Worm (Caenorhabditis elegans): ENCODE measurements around the gene xrn-1.

xrn-1 gene

ce11 chrII:14059767-14060166 lies 8.9 kb upstream of the xrn-1 start, which contains the start of gene rpb-11 (continued):
- TF ChIP-seq spr-3 (GFP tag; optimal IDR thresholded peaks at IDR 0.05), result peak; percentile 84
- no peak for TF ChIP-seq daf-19 (GFP tag; conservative IDR thresholded peaks at IDR 0.05)
- no peak for TF ChIP-seq snpc-1.2 (GFP tag; IDR thresholded peaks at IDR 0.05)
- no peak for TF ChIP-seq Y105C5A.15 (GFP tag; IDR thresholded peaks at IDR 0.05)
- no peak for TF ChIP-seq skn-1 (tag; optimal IDR thresholded peaks at IDR 0.05)
- TF ChIP-seq tra-1 (GFP tag; IDR thresholded peaks at IDR 0.05), result peak; percentile 73
- TF ChIP-seq nhr-10 (tag; optimal IDR thresholded peaks at IDR 0.05), result no peak
- no peak for TF ChIP-seq zip-11 (GFP tag; IDR thresholded peaks at IDR 0.05)
- no peak for TF ChIP-seq R02D3.7 (tag; optimal IDR thresholded peaks at IDR 0.05)
- peak; percentile 70 for TF ChIP-seq madf-9 (GFP tag; conservative IDR thresholded peaks at IDR 0.05)
- no peak for TF ChIP-seq daf-12 (tag; optimal IDR thresholded peaks at IDR 0.05)
- TF ChIP-seq hlh-11 (tag; optimal IDR thresholded peaks at IDR 0.05), result peak; percentile 84
- TF ChIP-seq Y48G9A.11 (GFP tag; IDR thresholded peaks at IDR 0.05), result peak; percentile 47; the same call in 1 of the 2 replicates
- no peak for TF ChIP-seq ceh-82 (tag; optimal IDR thresholded peaks at IDR 0.05)
- TF ChIP-seq mep-1 (tag; optimal IDR thresholded peaks at IDR 0.05), result peak; percentile 96
- TF ChIP-seq nhr-42 (GFP tag; IDR thresholded peaks at IDR 0.05), result peak; percentile 96
- 0 out of 2 replicates have a peak, but pooled peaks have one; percentile 53 for TF ChIP-seq php-3 (GFP tag; IDR thresholded peaks at IDR 0.05)
- TF ChIP-seq lin-38 (GFP tag; IDR thresholded peaks at IDR 0.05), result peak; percentile 95

ce11 chrII:14060439-14060838 lies 8.3 kb upstream of the xrn-1 start, which contains the start of gene W01G7.4:
Gene W01G7.4, plus strand, starts transcription at chrII:14060739.
- TF ChIP-seq T20F7.1 (GFP tag; optimal IDR thresholded peaks at IDR 0.05), result no peak
- TF ChIP-seq aha-1 (tag), result peak; percentile 36
- peak; percentile 27 for TF ChIP-seq mes-2 (tag; optimal IDR thresholded peaks at IDR 0.05; ENCODE audit: poor library complexity, severe bottlenecking)
- no peak for TF ChIP-seq pha-4 (GFP tag; IDR thresholded peaks at IDR 0.05)
- no peak for TF ChIP-seq pha-4 (tag; optimal IDR thresholded peaks at IDR 0.05)
- no peak for TF ChIP-seq F49E8.2 (tag; optimal IDR thresholded peaks at IDR 0.05; ENCODE audit: borderline replicate concordance)

ce11 chrII:14060885-14061284 lies 7.8 kb upstream of the xrn-1 start:
- TF ChIP-seq ztf-11 (tag; optimal IDR thresholded peaks at IDR 0.05) (no peak), aha-1 (tag) (no peak), nhr-6 (tag; optimal IDR thresholded peaks at IDR 0.05) (no peak), daf-12 (tag; optimal IDR thresholded peaks at IDR 0.05) (no peak), dmd-6 (GFP tag; IDR thresholded peaks at IDR 0.05) (no peak), dve-1 (tag; optimal IDR thresholded peaks at IDR 0.05; ENCODE audit: insufficient read depth) (no peak), zip-11 (GFP tag; IDR thresholded peaks at IDR 0.05) (peak; percentile 6; the same call in 1 of the 2 replicates), nhr-48 (tag; optimal IDR thresholded peaks at IDR 0.05) (no peak), set-16 (GFP tag; IDR thresholded peaks at IDR 0.05) (peak; percentile 88), unc-62 (GFP tag; optimal IDR thresholded peaks at IDR 0.05 in 1 of 2) (peak in 1 of 2 experiments; percentile 59), unc-62 (tag; optimal IDR thresholded peaks at IDR 0.05) (no peak)

ce11 chrII:14063044-14063500 lies 5.6 kb upstream of the xrn-1 start, which contains the start of gene lem-2:
Gene lem-2, plus strand, starts transcription at chrII:14063450.
- TF ChIP-seq hmg-1.1 (GFP tag; IDR thresholded peaks at IDR 0.05), result peak; percentile 69
- TF ChIP-seq nhr-48 (tag; optimal IDR thresholded peaks at IDR 0.05), result no peak
- TF ChIP-seq F44E2.7 (GFP tag; IDR thresholded peaks at IDR 0.05), result no peak
- peak; percentile 84 for TF ChIP-seq nhr-77 (tag; optimal IDR thresholded peaks at IDR 0.05)
- TF ChIP-seq Y105C5A.15 (GFP tag; IDR thresholded peaks at IDR 0.05), result no peak
- TF ChIP-seq lin-39 (tag; optimal IDR thresholded peaks at IDR 0.05), result no peak
- TF ChIP-seq ctbp-1 (GFP tag; IDR thresholded peaks at IDR 0.05), result 0 out of 2 replicates have a peak, but pooled peaks have one; percentile 36
- TF ChIP-seq R02D3.7 (tag; optimal IDR thresholded peaks at IDR 0.05), result no peak
- TF ChIP-seq T20F7.1 (GFP tag; optimal IDR thresholded peaks at IDR 0.05), result no peak
- peak; percentile 87 for TF ChIP-seq mes-2 (tag; optimal IDR thresholded peaks at IDR 0.05; ENCODE audit: poor library complexity, severe bottlenecking)
- peak; percentile 70 for TF ChIP-seq ZK337.2 (GFP tag; IDR thresholded peaks at IDR 0.05)
- TF ChIP-seq dpl-1 (GFP tag; optimal IDR thresholded peaks at IDR 0.05), result peak; percentile 89
- TF ChIP-seq nhr-102 (tag; optimal IDR thresholded peaks at IDR 0.05), result no peak
- TF ChIP-seq D1046.2 (GFP tag; IDR thresholded peaks at IDR 0.05), result 0 out of 2 replicates have a peak, but pooled peaks have one; percentile 6
- TF ChIP-seq unc-130 (GFP tag; optimal IDR thresholded peaks at IDR 0.05), result peak; percentile 83
- TF ChIP-seq duxl-1 (tag; optimal IDR thresholded peaks at IDR 0.05; ENCODE audit: poor library complexity), result no peak
- no peak for TF ChIP-seq attf-4 (tag; optimal IDR thresholded peaks at IDR 0.05)
- TF ChIP-seq lir-3 (tag; optimal IDR thresholded peaks at IDR 0.05), result no peak
- no peak for TF ChIP-seq ceh-82 (tag; optimal IDR thresholded peaks at IDR 0.05)
- TF ChIP-seq F37D6.2 (tag; optimal IDR thresholded peaks at IDR 0.05), result peak; percentile 37
- TF ChIP-seq egl-27 (tag; optimal IDR thresholded peaks at IDR 0.05), result no peak
- TF ChIP-seq lin-38 (GFP tag; IDR thresholded peaks at IDR 0.05), result peak; percentile 96

Data from whole organism, L4 larva.